Worm (Caenorhabditis elegans): Measurements from ENCODE around the gene srx-2.

Gene srx-2

ce11 chrV:9024713-9025112, 15.4 kb downstream of the srx-2 start, which contains the start of gene bus-1:
Gene bus-1, minus strand, starts transcription at chrV:9024813.
- TF ChIP-seq ceh-82 (tag; optimal IDR thresholded peaks at IDR 0.05) (no peak), lsy-12 (tag; optimal IDR thresholded peaks at IDR 0.05) (no peak), nfya-1 (tag; optimal IDR thresholded peaks at IDR 0.05; ENCODE audit: insufficient read depth) (no peak), ceh-16 (tag; optimal IDR thresholded peaks at IDR 0.05) (no peak), egl-5 (tag; optimal IDR thresholded peaks at IDR 0.05) (no peak), nhr-237 (tag; optimal IDR thresholded peaks at IDR 0.05) (no peak), R02D3.7 (tag; optimal IDR thresholded peaks at IDR 0.05) (no peak), lin-39 (tag; optimal IDR thresholded peaks at IDR 0.05) (no peak), nhr-12 (tag; optimal IDR thresholded peaks at IDR 0.05) (no peak), mml-1 (tag; optimal IDR thresholded peaks at IDR 0.05) (no peak), ama-1 (optimal IDR thresholded peaks at IDR 0.05) (no peak), unc-39 (tag; optimal IDR thresholded peaks at IDR 0.05) (no peak), pqm-1 (tag; optimal IDR thresholded peaks at IDR 0.05) (no peak), nhr-43 (tag; optimal IDR thresholded peaks at IDR 0.05; ENCODE audit: poor library complexity, severe bottlenecking) (no peak)

ce11 chrV:9030248-9030647, 21.0 kb downstream of the srx-2 start, which contains the start of gene C25E10.5:
Gene C25E10.5, plus strand, starts transcription at chrV:9030548.
- TF ChIP-seq unc-62 (GFP tag; optimal IDR thresholded peaks at IDR 0.05): no peak
- TF ChIP-seq aly-2 (tag; optimal IDR thresholded peaks at IDR 0.05): no peak
- no peak for TF ChIP-seq sea-2 (GFP tag; optimal IDR thresholded peaks at IDR 0.05)
- TF ChIP-seq nhr-25 (tag; optimal IDR thresholded peaks at IDR 0.05): no peak
- TF ChIP-seq nhr-43 (tag; optimal IDR thresholded peaks at IDR 0.05; ENCODE audit: poor library complexity, severe bottlenecking): no peak
- TF ChIP-seq ama-1 (optimal IDR thresholded peaks at IDR 0.05): no peak
- TF ChIP-seq lin-15B (tag; optimal IDR thresholded peaks at IDR 0.05): no peak
- no peak for TF ChIP-seq fkh-2 (tag; optimal IDR thresholded peaks at IDR 0.05)
- no peak for TF ChIP-seq nfya-1 (tag; optimal IDR thresholded peaks at IDR 0.05; ENCODE audit: insufficient read depth)
- no peak for TF ChIP-seq fkh-10 (GFP tag; optimal IDR thresholded peaks at IDR 0.05)
- TF ChIP-seq eor-1 (tag; optimal IDR thresholded peaks at IDR 0.05): no peak
- no peak for TF ChIP-seq ceh-82 (tag; optimal IDR thresholded peaks at IDR 0.05)
- TF ChIP-seq snpc-4 (tag; optimal IDR thresholded peaks at IDR 0.05): no peak
- TF ChIP-seq nhr-23 (tag; optimal IDR thresholded peaks at IDR 0.05): no peak
- TF ChIP-seq elt-3 (tag; optimal IDR thresholded peaks at IDR 0.05): no peak
- TF ChIP-seq egl-27 (tag; optimal IDR thresholded peaks at IDR 0.05): no peak

- TF ChIP-seq nhr-11 (tag; optimal IDR thresholded peaks at IDR 0.05) (no peak), ama-1 (optimal IDR thresholded peaks at IDR 0.05) (no peak), snpc-4 (tag; optimal IDR thresholded peaks at IDR 0.05) (no peak), unc-62 (GFP tag; optimal IDR thresholded peaks at IDR 0.05) (no peak), elt-1 (tag; optimal IDR thresholded peaks at IDR 0.05) (no peak), elt-3 (tag; optimal IDR thresholded peaks at IDR 0.05) (no peak), nhr-23 (tag; optimal IDR thresholded peaks at IDR 0.05) (no peak)
Measured at ce11 chrV:9033267-9033666, 24.0 kb downstream of the srx-2 start, which contains the start of gene C25E10.4. Gene C25E10.4, plus strand, starts transcription at chrV:9033567.

- no peak for TF ChIP-seq nhr-43 (tag; optimal IDR thresholded peaks at IDR 0.05; ENCODE audit: poor library complexity, severe bottlenecking)
- no peak for TF ChIP-seq daf-12 (tag; optimal IDR thresholded peaks at IDR 0.05)
- TF ChIP-seq nhr-237 (tag; optimal IDR thresholded peaks at IDR 0.05): no peak
- TF ChIP-seq lin-15B (tag; optimal IDR thresholded peaks at IDR 0.05): no peak
- TF ChIP-seq ceh-28 (tag; optimal IDR thresholded peaks at IDR 0.05): no peak
- no peak for TF ChIP-seq unc-62 (GFP tag; optimal IDR thresholded peaks at IDR 0.05)
- no peak for TF ChIP-seq nfya-1 (tag; optimal IDR thresholded peaks at IDR 0.05; ENCODE audit: insufficient read depth)
- TF ChIP-seq aly-2 (tag; optimal IDR thresholded peaks at IDR 0.05): no peak
- TF ChIP-seq eor-1 (tag; optimal IDR thresholded peaks at IDR 0.05): no peak
Measured at ce11 chrV:9035685-9036084, 26.4 kb downstream of the srx-2 start, which contains the start of gene srsx-34. Gene srsx-34, plus strand, starts transcription at chrV:9035985.

ce11 chrV:9041030-9041429, 31.8 kb downstream of the srx-2 start, which contains the start of gene cyp-33B1:
Gene cyp-33B1, plus strand, starts transcription at chrV:9041330.
- TF ChIP-seq nhr-43 (tag; optimal IDR thresholded peaks at IDR 0.05; ENCODE audit: poor library complexity, severe bottlenecking): no peak
- no peak for TF ChIP-seq lin-15B (tag; optimal IDR thresholded peaks at IDR 0.05)
- no peak for TF ChIP-seq nhr-11 (tag; optimal IDR thresholded peaks at IDR 0.05)
- no peak for TF ChIP-seq tbx-2 (tag; optimal IDR thresholded peaks at IDR 0.05)
- no peak for TF ChIP-seq zag-1 (tag; optimal IDR thresholded peaks at IDR 0.05)
- TF ChIP-seq ceh-9 (tag; optimal IDR thresholded peaks at IDR 0.05): no peak
- TF ChIP-seq mdl-1 (tag; optimal IDR thresholded peaks at IDR 0.05): no peak
- TF ChIP-seq elt-1 (tag; optimal IDR thresholded peaks at IDR 0.05): no peak
- no peak for TF ChIP-seq nfya-1 (tag; optimal IDR thresholded peaks at IDR 0.05; ENCODE audit: insufficient read depth)
- TF ChIP-seq ztf-11 (tag; optimal IDR thresholded peaks at IDR 0.05): no peak
- no peak for TF ChIP-seq pqm-1 (tag; optimal IDR thresholded peaks at IDR 0.05)
